Worm (Caenorhabditis elegans) whole organism, L4 larva: ENCODE measurements around the gene fbxa-66.
A peak's percentile ranks its signal among the peaks of the same experiment; 100 is the strongest.

ENCODE experiments used
- D1046.2 ChIP-seq: fragments of 200-800 bp; sonication (Bioruptor generic); IDR thresholded peaks from 2 replicates; pipeline ENCODE4 v1.3.6; 2022; ENCODE audit warnings: missing genetic modification characterization, missing compliant biosample characterization
- F44E2.7 ChIP-seq: fragments of 200-800 bp; sonication (Bioruptor generic); IDR thresholded peaks from 2 replicates; pipeline ENCODE4 v2.1.2; 2022; ENCODE audit warnings: missing genetic modification characterization, missing compliant biosample characterization
- F49E8.2 ChIP-seq: sonication (generic microtip); optimal IDR thresholded peaks from 2 replicates; lab custom pipeline; 2016; ENCODE audit warnings: missing compliant biosample characterization, mild to moderate bottlenecking, missing genetic modification characterization, borderline replicate concordance
- T26A8.4 ChIP-seq: fragments of 200-800 bp; sonication (Bioruptor generic); IDR thresholded peaks from 2 replicates; pipeline ENCODE4 v1.3.6; 2022; ENCODE audit warnings: missing genetic modification characterization, missing compliant biosample characterization
- Y5F2A.4 ChIP-seq: fragments of 200-800 bp; sonication (Bioruptor generic); optimal IDR thresholded peaks from 2 replicates; lab custom pipeline; 2018; ENCODE audit warnings: mild to moderate bottlenecking, missing genetic modification characterization, missing compliant biosample characterization
- ZK546.5 ChIP-seq, 2 experiments: sonication (generic microtip); optimal IDR thresholded peaks; 2 replicates each; lab custom pipeline; 2017; ENCODE audit warnings: missing biosample characterization in 2 of 2, missing genetic modification characterization in 2 of 2
- ama-1 ChIP-seq: fragments of 150-350 bp; optimal IDR thresholded peaks from 2 replicates; lab custom pipeline; 2014; ENCODE audit warnings: inconsistent platforms, mixed read lengths
- arid-1 ChIP-seq: fragments of 200-800 bp; sonication (Bioruptor generic); conservative IDR thresholded peaks from 2 replicates; pipeline ENCODE4 v1.3.6; 2022; ENCODE audit warnings: missing genetic modification reagents, missing genetic modification characterization, missing compliant biosample characterization
- attf-4 ChIP-seq: sonication (generic microtip); optimal IDR thresholded peaks from 3 replicates; lab custom pipeline; 2017; ENCODE audit warnings: missing biosample characterization, missing genetic modification characterization
- ceh-28 ChIP-seq: fragments of 150-350 bp; optimal IDR thresholded peaks from 2 replicates; lab custom pipeline; 2014; ENCODE audit warnings: missing biosample characterization, missing genetic modification reagents, missing genetic modification characterization
- ceh-32 ChIP-seq: sonication (generic microtip); optimal IDR thresholded peaks from 2 replicates; lab custom pipeline; 2016; ENCODE audit warnings: mild to moderate bottlenecking, missing genetic modification characterization, missing compliant biosample characterization; ENCODE audit not compliant: poor library complexity
- ceh-62 ChIP-seq: sonication (generic microtip); optimal IDR thresholded peaks from 2 replicates; lab custom pipeline; 2017; ENCODE audit warnings: missing biosample characterization, missing genetic modification characterization
- daf-12 ChIP-seq: fragments of 150-350 bp; optimal IDR thresholded peaks from 2 replicates; lab custom pipeline; 2014; ENCODE audit warnings: missing biosample characterization, missing genetic modification reagents, missing genetic modification characterization
- daf-16 ChIP-seq, 3 experiments: sonication (generic microtip); optimal IDR thresholded peaks; 2 replicates each; lab custom pipeline; 2016 to 2017; ENCODE audit warnings: missing genetic modification characterization in 3 of 3, missing genetic modification reagents in 3 of 3, mild to moderate bottlenecking in 2 of 3, missing compliant biosample characterization in 2 of 3, missing biosample characterization in 1 of 3, moderate library complexity in 1 of 3
- daf-8 ChIP-seq: fragments of 200-800 bp; sonication (Bioruptor generic); IDR thresholded peaks from 2 replicates; pipeline ENCODE4 v1.3.6; 2022; ENCODE audit warnings: missing genetic modification characterization, missing compliant biosample characterization
- dmd-8 ChIP-seq: fragments of 200-800 bp; sonication (Bioruptor generic); IDR thresholded peaks from 2 replicates; pipeline ENCODE4 v1.3.6; 2022; ENCODE audit warnings: missing genetic modification characterization, missing compliant biosample characterization
- dmd-9 ChIP-seq: fragments of 200-800 bp; sonication (Bioruptor generic); IDR thresholded peaks from 2 replicates; pipeline ENCODE4 v1.3.6; 2022; ENCODE audit warnings: missing genetic modification reagents, missing genetic modification characterization, missing compliant biosample characterization
- dve-1 ChIP-seq: sonication (generic microtip); optimal IDR thresholded peaks from 2 replicates; lab custom pipeline; 2017; ENCODE audit warnings: antibody characterized with exemption, mild to moderate bottlenecking, missing genetic modification characterization, missing compliant biosample characterization; ENCODE audit not compliant: insufficient read depth
- fkh-10 ChIP-seq: fragments of 150-350 bp; optimal IDR thresholded peaks from 2 replicates; lab custom pipeline; 2014; ENCODE audit warnings: missing biosample characterization, missing genetic modification reagents, missing genetic modification characterization
- fos-1 ChIP-seq: fragments of 150-350 bp; optimal IDR thresholded peaks from 2 replicates; lab custom pipeline; 2014; ENCODE audit warnings: missing biosample characterization, missing genetic modification characterization
- hlh-11 ChIP-seq: fragments of 200-800 bp; sonication (Bioruptor generic); optimal IDR thresholded peaks from 2 replicates; lab custom pipeline; 2018; ENCODE audit warnings: mild to moderate bottlenecking, missing genetic modification characterization, missing compliant biosample characterization
- lin-1 ChIP-seq: fragments of 200-800 bp; sonication (Bioruptor generic); IDR thresholded peaks from 2 replicates; pipeline ENCODE4 v1.3.6; 2022; ENCODE audit warnings: missing genetic modification reagents, missing genetic modification characterization, missing compliant biosample characterization
- lin-13 ChIP-seq: fragments of 150-350 bp; optimal IDR thresholded peaks from 2 replicates; lab custom pipeline; 2014; ENCODE audit warnings: missing biosample characterization, missing genetic modification reagents, missing genetic modification characterization
- lin-38 ChIP-seq: fragments of 200-800 bp; sonication (Bioruptor generic); IDR thresholded peaks from 2 replicates; pipeline ENCODE4 v1.3.6; 2022; ENCODE audit warnings: missing genetic modification reagents, missing genetic modification characterization, missing compliant biosample characterization
- lin-39 ChIP-seq: fragments of 150-350 bp; optimal IDR thresholded peaks from 2 replicates; lab custom pipeline; 2014; ENCODE audit warnings: missing biosample characterization, missing genetic modification reagents, missing genetic modification characterization
- lir-3 ChIP-seq: sonication (generic microtip); optimal IDR thresholded peaks from 2 replicates; lab custom pipeline; 2016; ENCODE audit warnings: mild to moderate bottlenecking, missing genetic modification characterization, missing compliant biosample characterization
- lsy-2 ChIP-seq, 2 experiments: fragments of 150-350 bp in 1 of 2; sonication (generic microtip) in 1 of 2; optimal IDR thresholded peaks; 2 replicates each; lab custom pipeline; 2014 to 2017; ENCODE audit warnings: missing biosample characterization in 2 of 2, missing genetic modification characterization in 2 of 2
- mep-1 ChIP-seq: fragments of 150-350 bp; sonication (generic microtip); optimal IDR thresholded peaks from 3 replicates; lab custom pipeline; 2014; ENCODE audit warnings: missing biosample characterization, missing genetic modification characterization
- mes-2 ChIP-seq: sonication (generic microtip); optimal IDR thresholded peaks from 2 replicates; lab custom pipeline; 2016; ENCODE audit warnings: missing genotype, mild to moderate bottlenecking, missing genetic modification characterization, missing compliant biosample characterization; ENCODE audit not compliant: poor library complexity, severe bottlenecking
- mxl-2 ChIP-seq: fragments of 200-800 bp; sonication (Bioruptor generic); conservative IDR thresholded peaks from 2 replicates; pipeline ENCODE4 v1.3.6; 2022; ENCODE audit warnings: missing genetic modification reagents, missing genetic modification characterization, missing compliant biosample characterization
- mxl-3 ChIP-seq: fragments of 200-800 bp; sonication (Bioruptor generic); optimal IDR thresholded peaks from 2 replicates; lab custom pipeline; 2018; ENCODE audit warnings: mild to moderate bottlenecking, missing genetic modification characterization, missing compliant biosample characterization
- nhr-102 ChIP-seq: sonication (generic microtip); optimal IDR thresholded peaks from 2 replicates; lab custom pipeline; 2016; ENCODE audit warnings: mild to moderate bottlenecking, missing genetic modification characterization, moderate library complexity, missing compliant biosample characterization
- nhr-11 ChIP-seq: fragments of 150-350 bp; optimal IDR thresholded peaks from 2 replicates; lab custom pipeline; 2014; ENCODE audit warnings: missing biosample characterization, missing genetic modification characterization
- nhr-41 ChIP-seq: fragments of 200-800 bp; sonication (Bioruptor generic); IDR thresholded peaks from 2 replicates; pipeline ENCODE4 v1.3.6; 2022; ENCODE audit warnings: missing genetic modification reagents, missing genetic modification characterization, missing compliant biosample characterization
- nhr-48 ChIP-seq: sonication (generic microtip); optimal IDR thresholded peaks from 2 replicates; lab custom pipeline; 2016; ENCODE audit warnings: mild to moderate bottlenecking, missing genetic modification characterization, missing compliant biosample characterization
- nhr-77 ChIP-seq: fragments of 150-350 bp; optimal IDR thresholded peaks from 2 replicates; lab custom pipeline; 2014; ENCODE audit warnings: missing biosample characterization, missing genetic modification characterization
- pha-4 ChIP-seq, 2 experiments: fragments of 150-350 bp in 1 of 2; fragments of 200-800 bp in 1 of 2; sonication (Bioruptor generic) in 1 of 2; IDR thresholded peaks in 1 of 2; optimal IDR thresholded peaks in 1 of 2; 2 replicates each; pipeline versions ENCODE4 v1.3.6 to Lab custom; 2014 to 2022; ENCODE audit warnings: missing genetic modification characterization in 2 of 2, missing genetic modification reagents in 2 of 2, missing biosample characterization in 1 of 2, missing compliant biosample characterization in 1 of 2
- php-3 ChIP-seq: fragments of 200-800 bp; sonication (Bioruptor generic); IDR thresholded peaks from 2 replicates; pipeline ENCODE4 v1.3.6; 2022; ENCODE audit warnings: missing genetic modification reagents, missing genetic modification characterization, missing compliant biosample characterization
- rbr-2 ChIP-seq: sonication (generic microtip); optimal IDR thresholded peaks from 2 replicates; lab custom pipeline; 2016; ENCODE audit warnings: missing genotype, missing genetic modification characterization, missing compliant biosample characterization
- saeg-2 ChIP-seq: fragments of 200-800 bp; sonication (Bioruptor generic); IDR thresholded peaks from 2 replicates; pipeline ENCODE4 v1.3.6; 2022; ENCODE audit warnings: missing genetic modification reagents, missing genetic modification characterization, missing compliant biosample characterization
- set-16 ChIP-seq: fragments of 200-800 bp; sonication (Bioruptor generic); IDR thresholded peaks from 2 replicates; pipeline ENCODE4 v1.3.6; 2022; ENCODE audit warnings: missing genetic modification reagents, missing genetic modification characterization, missing compliant biosample characterization
- skn-1 ChIP-seq: fragments of 150-350 bp; optimal IDR thresholded peaks from 2 replicates; lab custom pipeline; 2014; ENCODE audit warnings: missing biosample characterization, missing genetic modification characterization
- snpc-1.2 ChIP-seq: fragments of 200-800 bp; sonication (Bioruptor generic); IDR thresholded peaks from 2 replicates; pipeline ENCODE4 v1.3.6; 2022; ENCODE audit warnings: missing genetic modification reagents, missing genetic modification characterization, missing compliant biosample characterization
- snpc-4 ChIP-seq: fragments of 150-350 bp; optimal IDR thresholded peaks from 2 replicates; lab custom pipeline; 2014; ENCODE audit warnings: missing biosample characterization, missing genetic modification characterization
- spr-1 ChIP-seq: sonication (generic microtip); optimal IDR thresholded peaks from 2 replicates; lab custom pipeline; 2016; ENCODE audit warnings: mild to moderate bottlenecking, missing genetic modification characterization, missing compliant biosample characterization
- spr-3 ChIP-seq: fragments of 200-800 bp; sonication (Bioruptor generic); optimal IDR thresholded peaks from 2 replicates; lab custom pipeline; 2018; ENCODE audit warnings: mild to moderate bottlenecking, missing genetic modification characterization, missing compliant biosample characterization
- unc-130 ChIP-seq: sonication (generic microtip); optimal IDR thresholded peaks from 2 replicates; lab custom pipeline; 2016; ENCODE audit warnings: missing genetic modification reagents, missing genetic modification characterization, missing compliant biosample characterization
- unc-62 ChIP-seq, 3 experiments: fragments of 150-350 bp in 1 of 3; sonication (generic microtip); optimal IDR thresholded peaks in 2 of 3; peaks in 1 of 3; 1 replicate in 1 of 3; 2 replicates in 2 of 3; lab custom pipeline; 2014 to 2017; ENCODE audit warnings: missing biosample characterization in 3 of 3, missing genetic modification characterization in 3 of 3, missing genetic modification reagents in 3 of 3, missing genotype in 1 of 3
- zfp-2 ChIP-seq: sonication (generic microtip); optimal IDR thresholded peaks from 2 replicates; lab custom pipeline; 2016; ENCODE audit warnings: mild to moderate bottlenecking, missing genetic modification characterization, missing compliant biosample characterization
- zip-11 ChIP-seq: fragments of 200-800 bp; sonication (Bioruptor generic); IDR thresholded peaks from 2 replicates; pipeline ENCODE4 v1.3.6; 2022; ENCODE audit warnings: missing genetic modification characterization, missing compliant biosample characterization
- ztf-11 ChIP-seq: fragments of 150-350 bp; optimal IDR thresholded peaks from 2 replicates; lab custom pipeline; 2014; ENCODE audit warnings: missing biosample characterization, missing genetic modification characterization

Gene fbxa-66

DNA sequence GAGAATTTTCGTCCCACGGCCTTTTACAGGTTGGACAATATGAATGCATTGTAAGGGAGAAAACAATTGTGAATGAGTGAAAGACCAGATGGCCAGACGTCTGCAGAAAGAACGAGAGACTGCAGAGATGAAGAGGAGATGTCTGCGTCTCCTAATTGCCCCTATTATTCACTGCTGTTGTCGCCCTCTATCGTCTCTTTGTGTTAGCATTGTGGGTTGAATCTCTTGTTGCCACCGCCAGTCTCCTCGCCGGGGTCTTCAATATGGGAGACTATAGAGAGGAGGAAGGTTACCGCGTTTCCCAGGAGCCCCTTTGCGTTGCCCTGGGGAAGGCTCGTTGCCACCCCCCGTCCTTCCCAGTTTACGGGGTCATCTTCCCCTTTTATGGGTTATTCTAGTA lies 9.0 kb downstream of the fbxa-66 start, which contains the start of gene Y54F10BM.9 (continued):
- TF ChIP-seq F49E8.2 (tag; lab: Kevin White, UChicago): no peak
- no peak for TF ChIP-seq lin-13 (GFP tag; lab: Kevin White, UChicago)
- TF ChIP-seq daf-16 (GFP tag; optimal IDR thresholded peaks at IDR 0.05; lab: Kevin White, UChicago): no peak
- TF ChIP-seq daf-16 (tag; optimal IDR thresholded peaks at IDR 0.05; lab: Kevin White, UChicago): no peak
- no peak for TF ChIP-seq pha-4 (GFP tag; IDR thresholded peaks at IDR 0.05; lab: Robert Waterston, UW)
- no peak for TF ChIP-seq pha-4 (tag; optimal IDR thresholded peaks at IDR 0.05; lab: Kevin White, UChicago)
- no peak for TF ChIP-seq dve-1 (tag; lab: Kevin White, UChicago)
- peak in 1 of 2 experiments; percentile 25 for TF ChIP-seq lsy-2 (tag; optimal IDR thresholded peaks at IDR 0.05; lab: Kevin White, UChicago)
- TF ChIP-seq nhr-11 (tag; lab: Kevin White, UChicago): no peak
- no peak for TF ChIP-seq lin-39 (tag; lab: Kevin White, UChicago)
- no peak for TF ChIP-seq F44E2.7 (GFP tag; lab: Robert Waterston, UW)
- no peak for TF ChIP-seq arid-1 (GFP tag; lab: Robert Waterston, UW)
- no peak for TF ChIP-seq ztf-11 (tag; lab: Kevin White, UChicago)
- TF ChIP-seq ceh-32 (tag; lab: Kevin White, UChicago): no peak
- TF ChIP-seq dmd-9 (GFP tag; lab: Robert Waterston, UW): no peak
- no peak for TF ChIP-seq ceh-28 (tag; lab: Kevin White, UChicago)
- TF ChIP-seq ZK546.5 (tag; optimal IDR thresholded peaks at IDR 0.05; lab: Kevin White, UChicago): no peak
- no peak for TF ChIP-seq lir-3 (tag; lab: Kevin White, UChicago)
- TF ChIP-seq nhr-77: no peak
- TF ChIP-seq nhr-48 (tag; lab: Kevin White, UChicago): no peak
- no peak for TF ChIP-seq D1046.2 (GFP tag; lab: Robert Waterston, UW)
- TF ChIP-seq mes-2 (tag; lab: Kevin White, UChicago): peak; percentile 34
- TF ChIP-seq Y5F2A.4 (GFP tag; lab: Kevin White, UChicago): no peak
- no peak for TF ChIP-seq unc-130 (GFP tag; lab: Kevin White, UChicago)
- no peak for TF ChIP-seq ama-1 (lab: Kevin White, UChicago)
- TF ChIP-seq zfp-2 (tag; lab: Kevin White, UChicago): no peak
- TF ChIP-seq spr-1: no peak
- no peak for TF ChIP-seq fos-1
- TF ChIP-seq ceh-62 (tag; lab: Kevin White, UChicago): no peak
- TF ChIP-seq lin-1 (GFP tag; lab: Robert Waterston, UW): no peak
- no peak for TF ChIP-seq daf-8 (GFP tag; lab: Robert Waterston, UW)
- 0 out of 2 replicates have a peak, but pooled peaks have one; percentile 25 for TF ChIP-seq set-16 (GFP tag; lab: Robert Waterston, UW)
- TF ChIP-seq spr-3 (GFP tag; lab: Kevin White, UChicago): no peak
- no peak for TF ChIP-seq daf-12 (tag; lab: Kevin White, UChicago)
- no peak for TF ChIP-seq dmd-8 (GFP tag; lab: Robert Waterston, UW)
- TF ChIP-seq php-3 (GFP tag; lab: Robert Waterston, UW): no peak
- TF ChIP-seq unc-62 (GFP tag; optimal IDR thresholded peaks at IDR 0.05 in 1 of 2; lab: Kevin White, UChicago): peak in 1 of 2 experiments; percentile 52
- TF ChIP-seq unc-62 (tag; optimal IDR thresholded peaks at IDR 0.05; lab: Kevin White, UChicago): no peak
- TF ChIP-seq nhr-41 (GFP tag; lab: Robert Waterston, UW): no peak
- TF ChIP-seq hlh-11: peak; percentile 54
- no peak for TF ChIP-seq fkh-10 (GFP tag; lab: Kevin White, UChicago)
- TF ChIP-seq T26A8.4 (GFP tag; lab: Robert Waterston, UW): no peak
- TF ChIP-seq rbr-2 (tag; lab: Kevin White, UChicago): peak; percentile 4
- no peak for TF ChIP-seq snpc-1.2 (GFP tag; lab: Robert Waterston, UW)
- TF ChIP-seq mep-1 (tag; lab: Kevin White, UChicago): peak; percentile 35
- TF ChIP-seq zip-11 (GFP tag; lab: Robert Waterston, UW): no peak
- no peak for TF ChIP-seq saeg-2 (GFP tag; lab: Robert Waterston, UW)
- TF ChIP-seq snpc-4 (tag; lab: Kevin White, UChicago): no peak
- no peak for TF ChIP-seq mxl-2
- TF ChIP-seq attf-4 (tag; lab: Kevin White, UChicago): no peak
- peak; percentile 20 for TF ChIP-seq mxl-3
- TF ChIP-seq nhr-102 (tag; lab: Kevin White, UChicago): no peak
- no peak for TF ChIP-seq skn-1 (tag; lab: Kevin White, UChicago)
- TF ChIP-seq lin-38: peak; percentile 21; the same call in 1 of the 2 replicates
